Fruit fly (Drosophila melanogaster) whole organism, embryonic: ENCODE data around the gene CG34041.

Experiments
- Atf6 ChIP-seq: fragments of 200-800 bp; sonication (Bioruptor generic); IDR thresholded peaks from 2 replicates; pipeline ENCODE4 v1.3.6; 2022; ENCODE audit warnings: missing biosample characterization, missing genetic modification characterization
- Bdp1 ChIP-seq: fragments of 200-800 bp; sonication (Bioruptor generic); optimal IDR thresholded peaks from 3 replicates; lab custom pipeline; 2016; ENCODE audit warnings: missing biosample characterization, missing genetic modification characterization
- CG10979 ChIP-seq: fragments of 200-800 bp; sonication (Bioruptor generic); optimal IDR thresholded peaks from 2 replicates; lab custom pipeline; 2018; ENCODE audit warnings: missing biosample characterization, mild to moderate bottlenecking, missing genetic modification characterization, moderate library complexity
- CG11247 ChIP-seq: fragments of 200-800 bp; sonication (Bioruptor generic); IDR thresholded peaks from 2 replicates; pipeline ENCODE4 v1.3.6; 2022; ENCODE audit warnings: missing biosample characterization, missing genetic modification characterization
- CG11696 ChIP-seq: fragments of 200-800 bp; sonication (Bioruptor generic); IDR thresholded peaks from 2 replicates; pipeline ENCODE4 v1.3.6; 2022; ENCODE audit warnings: missing biosample characterization, missing genetic modification characterization
- CG1233 ChIP-seq: fragments of 200-800 bp; sonication (Bioruptor generic); optimal IDR thresholded peaks from 4 replicates; lab custom pipeline; 2018; ENCODE audit warnings: missing biosample characterization, mild to moderate bottlenecking, missing genetic modification characterization
- CG12769 ChIP-seq: fragments of 200-800 bp; sonication (Bioruptor generic); optimal IDR thresholded peaks from 2 replicates; lab custom pipeline; 2019; ENCODE audit warnings: missing biosample characterization, mild to moderate bottlenecking, missing genetic modification characterization, moderate library complexity
- CG14014 ChIP-seq: fragments of 200-800 bp; sonication (Bioruptor generic); IDR thresholded peaks from 2 replicates; pipeline ENCODE4 v1.3.6; 2022; ENCODE audit warnings: missing biosample characterization, missing genetic modification characterization
- CG14710 ChIP-seq: fragments of 200-800 bp; sonication (Bioruptor generic); optimal IDR thresholded peaks from 3 replicates; lab custom pipeline; 2019; ENCODE audit warnings: missing biosample characterization, mild to moderate bottlenecking, missing genetic modification characterization, moderate library complexity
- CG15696 ChIP-seq: fragments of 200-800 bp; sonication (Bioruptor generic); optimal IDR thresholded peaks from 2 replicates; lab custom pipeline; 2019; ENCODE audit warnings: missing biosample characterization, mild to moderate bottlenecking, missing genetic modification characterization, moderate library complexity
- CG17568 ChIP-seq: fragments of 200-800 bp; sonication (Bioruptor generic); optimal IDR thresholded peaks from 2 replicates; lab custom pipeline; 2018; ENCODE audit warnings: missing biosample characterization, mild to moderate bottlenecking, missing genetic modification characterization, moderate library complexity
- CG1832 ChIP-seq: fragments of 200-800 bp; sonication (Bioruptor generic); optimal IDR thresholded peaks from 2 replicates; lab custom pipeline; 2017; ENCODE audit warnings: missing biosample characterization, mild to moderate bottlenecking, missing genetic modification characterization, inconsistent platforms
- CG18599 ChIP-seq: fragments of 200-800 bp; sonication (Bioruptor generic); optimal IDR thresholded peaks from 3 replicates; lab custom pipeline; 2017; ENCODE audit warnings: missing biosample characterization, missing genetic modification characterization, mild to moderate bottlenecking, moderate library complexity, missing genetic modification reagents
- CG2678 ChIP-seq: fragments of 200-800 bp; sonication (Bioruptor generic); optimal IDR thresholded peaks from 3 replicates; lab custom pipeline; 2019; ENCODE audit warnings: missing biosample characterization, mild to moderate bottlenecking, missing genetic modification characterization, moderate library complexity
- CG2712 ChIP-seq: fragments of 200-800 bp; optimal IDR thresholded peaks from 3 replicates; lab custom pipeline; 2019; ENCODE audit warnings: missing biosample characterization, mild to moderate bottlenecking, missing genetic modification characterization, moderate library complexity
- CG31224 ChIP-seq: fragments of 200-800 bp; sonication (Bioruptor generic); IDR thresholded peaks from 2 replicates; pipeline ENCODE4 v1.3.6; 2022; ENCODE audit warnings: missing biosample characterization, missing genetic modification characterization
- CG33213 ChIP-seq: fragments of 200-800 bp; sonication (Bioruptor generic); optimal IDR thresholded peaks from 3 replicates; lab custom pipeline; 2016; ENCODE audit warnings: missing biosample characterization, missing genetic modification characterization
- CG3407 ChIP-seq: fragments of 200-800 bp; sonication (Bioruptor generic); optimal IDR thresholded peaks from 2 replicates; lab custom pipeline; 2018; ENCODE audit warnings: missing biosample characterization, mild to moderate bottlenecking, missing genetic modification characterization
- CG4404 ChIP-seq: fragments of 200-800 bp; sonication (Bioruptor generic); IDR thresholded peaks from 2 replicates; pipeline ENCODE4 v1.3.6; 2022; ENCODE audit warnings: missing biosample characterization, missing genetic modification characterization
- CG4730 ChIP-seq: fragments of 200-800 bp; sonication (Bioruptor generic); IDR thresholded peaks from 2 replicates; pipeline ENCODE4 v1.3.6; 2022; ENCODE audit warnings: missing biosample characterization, missing genetic modification characterization
- CG4854 ChIP-seq: fragments of 200-800 bp; sonication (Bioruptor generic); optimal IDR thresholded peaks from 2 replicates; lab custom pipeline; 2016; ENCODE audit warnings: missing biosample characterization, missing genetic modification characterization, inconsistent platforms
- CG6765 ChIP-seq: fragments of 200-800 bp; sonication (Bioruptor generic); optimal IDR thresholded peaks from 3 replicates; lab custom pipeline; 2017; ENCODE audit warnings: missing biosample characterization, mild to moderate bottlenecking, missing genetic modification characterization
- CG9797 ChIP-seq: fragments of 200-800 bp; sonication (Bioruptor generic); optimal IDR thresholded peaks from 3 replicates; lab custom pipeline; 2018; ENCODE audit warnings: missing biosample characterization, mild to moderate bottlenecking, missing genetic modification characterization
- CG9817 ChIP-seq: fragments of 200-800 bp; sonication (Bioruptor generic); optimal IDR thresholded peaks from 2 replicates; lab custom pipeline; 2018; ENCODE audit warnings: missing biosample characterization, mild to moderate bottlenecking, missing genetic modification characterization, moderate library complexity
- D19A ChIP-seq: fragments of 200-800 bp; optimal IDR thresholded peaks from 3 replicates; lab custom pipeline; 2019; ENCODE audit warnings: missing biosample characterization, mild to moderate bottlenecking, missing genetic modification characterization, moderate library complexity
- D19B ChIP-seq: fragments of 200-800 bp; sonication (Bioruptor generic); optimal IDR thresholded peaks from 2 replicates; lab custom pipeline; 2017; ENCODE audit warnings: missing biosample characterization, mild to moderate bottlenecking, missing genetic modification characterization
- Dbx ChIP-seq: fragments of 200-800 bp; sonication (Bioruptor generic); IDR thresholded peaks from 3 replicates; pipeline ENCODE4 v1.3.6; 2022; ENCODE audit warnings: missing biosample characterization, missing genetic modification characterization
- E2f1 ChIP-seq: fragments of 200-800 bp; sonication (Bioruptor generic); IDR thresholded peaks from 2 replicates; pipeline ENCODE4 v1.3.6; 2022; ENCODE audit warnings: missing biosample characterization, missing genetic modification characterization
- Fer1 ChIP-seq: fragments of 200-800 bp; sonication (Bioruptor generic); optimal IDR thresholded peaks from 2 replicates; lab custom pipeline; 2017; ENCODE audit warnings: missing biosample characterization, mild to moderate bottlenecking, missing genetic modification characterization
- HLH4C ChIP-seq: fragments of 200-800 bp; sonication (Bioruptor generic); IDR thresholded peaks from 3 replicates; pipeline ENCODE4 v1.3.6; 2022; ENCODE audit warnings: missing biosample characterization, missing genetic modification characterization; ENCODE audit not compliant: partially characterized antibody
- Med ChIP-seq: fragments of 200-800 bp; sonication (Bioruptor generic); peaks from one replicate; lab custom pipeline; 2016; ENCODE audit warnings: missing biosample characterization, missing genetic modification characterization, mild to moderate bottlenecking, inconsistent platforms, moderate library complexity
- Meics ChIP-seq: fragments of 200-800 bp; sonication (Bioruptor generic); optimal IDR thresholded peaks from 2 replicates; lab custom pipeline; 2017; ENCODE audit warnings: missing biosample characterization, mild to moderate bottlenecking, missing genetic modification characterization
- NfI ChIP-seq: fragments of 200-800 bp; sonication (Bioruptor generic); optimal IDR thresholded peaks from 3 replicates; lab custom pipeline; 2018; ENCODE audit warnings: missing biosample characterization, mild to moderate bottlenecking, missing genetic modification characterization, moderate library complexity
- Opbp ChIP-seq: fragments of 200-800 bp; sonication (Bioruptor generic); IDR thresholded peaks from 3 replicates; pipeline ENCODE4 v1.3.6; 2022; ENCODE audit warnings: missing biosample characterization, missing genetic modification characterization; ENCODE audit not compliant: partially characterized antibody
- PHDP ChIP-seq: fragments of 200-800 bp; sonication (Bioruptor generic); optimal IDR thresholded peaks from 3 replicates; lab custom pipeline; 2018; ENCODE audit warnings: missing biosample characterization, mild to moderate bottlenecking, missing genetic modification characterization, moderate library complexity
- Scr ChIP-seq: fragments of 200-800 bp; sonication (Bioruptor generic); IDR thresholded peaks from 2 replicates; pipeline ENCODE4 v1.3.6; 2022; ENCODE audit warnings: missing biosample characterization, missing genetic modification characterization; ENCODE audit not compliant: partially characterized antibody
- Sry-δ ChIP-seq: fragments of 200-800 bp; sonication (Bioruptor generic); optimal IDR thresholded peaks from 2 replicates; lab custom pipeline; 2016; ENCODE audit warnings: missing biosample characterization, missing genetic modification characterization
- aop ChIP-seq: fragments of 200-800 bp; sonication (Bioruptor generic); IDR thresholded peaks from 2 replicates; pipeline ENCODE4 v1.3.6; 2022; ENCODE audit warnings: missing biosample characterization, missing genetic modification characterization
- en ChIP-seq: fragments of 200-800 bp; sonication (Bioruptor generic); optimal IDR thresholded peaks from 2 replicates; lab custom pipeline; 2016; ENCODE audit warnings: missing biosample characterization, missing genetic modification characterization
- fd102C ChIP-seq: fragments of 200-800 bp; sonication (Bioruptor generic); optimal IDR thresholded peaks from 2 replicates; lab custom pipeline; 2018; ENCODE audit warnings: missing biosample characterization, mild to moderate bottlenecking, missing genetic modification characterization, moderate library complexity
- gt ChIP-seq: fragments of 200-800 bp; sonication (Bioruptor generic); IDR thresholded peaks from 2 replicates; pipeline ENCODE4 v1.3.6; 2022; ENCODE audit warnings: missing biosample characterization, missing genetic modification characterization
- lab ChIP-seq: fragments of 200-800 bp; sonication (Bioruptor generic); optimal IDR thresholded peaks from 3 replicates; lab custom pipeline; 2017; ENCODE audit warnings: missing biosample characterization, missing genetic modification characterization, mild to moderate bottlenecking, moderate library complexity, missing genetic modification reagents
- lmd ChIP-seq: fragments of 200-800 bp; sonication (Bioruptor generic); IDR thresholded peaks from 2 replicates; pipeline ENCODE4 v1.3.6; 2022; ENCODE audit warnings: missing biosample characterization, missing genetic modification characterization
- pros ChIP-seq: fragments of 200-800 bp; sonication (Bioruptor generic); optimal IDR thresholded peaks from 3 replicates; lab custom pipeline; 2019; ENCODE audit warnings: missing biosample characterization, mild to moderate bottlenecking, missing genetic modification characterization, moderate library complexity
- schlank ChIP-seq: fragments of 200-800 bp; sonication (Bioruptor generic); optimal IDR thresholded peaks from 2 replicates; lab custom pipeline; 2018; ENCODE audit warnings: missing biosample characterization, mild to moderate bottlenecking, missing genetic modification characterization
- sd ChIP-seq: fragments of 200-800 bp; sonication (Bioruptor generic); optimal IDR thresholded peaks from 3 replicates; lab custom pipeline; 2018; ENCODE audit warnings: missing biosample characterization, mild to moderate bottlenecking, missing genetic modification characterization, moderate library complexity
- sima ChIP-seq: fragments of 200-800 bp; sonication (Bioruptor generic); optimal IDR thresholded peaks from 2 replicates; lab custom pipeline; 2016; ENCODE audit warnings: missing biosample characterization, missing genetic modification characterization
- tin ChIP-seq: fragments of 200-800 bp; sonication (Bioruptor generic); optimal IDR thresholded peaks from 3 replicates; lab custom pipeline; 2016; ENCODE audit warnings: missing biosample characterization, missing genetic modification characterization
- trh ChIP-seq: fragments of 200-800 bp; sonication (Bioruptor generic); optimal IDR thresholded peaks from 2 replicates; lab custom pipeline; 2016; ENCODE audit warnings: missing biosample characterization, missing genetic modification characterization
- unc-4 ChIP-seq: fragments of 200-800 bp; sonication (Bioruptor generic); IDR thresholded peaks from 2 replicates; pipeline ENCODE4 v1.3.6; 2022; ENCODE audit warnings: missing biosample characterization, missing genetic modification characterization; ENCODE audit not compliant: partially characterized antibody
- vfl ChIP-seq: fragments of 200-800 bp; sonication (Bioruptor generic); optimal IDR thresholded peaks from 2 replicates; lab custom pipeline; 2016; ENCODE audit warnings: missing biosample characterization, missing genetic modification characterization
- yki ChIP-seq: fragments of >200 bp; optimal IDR thresholded peaks from 3 replicates; lab custom pipeline; 2018

The CG34041 gene

DNA sequence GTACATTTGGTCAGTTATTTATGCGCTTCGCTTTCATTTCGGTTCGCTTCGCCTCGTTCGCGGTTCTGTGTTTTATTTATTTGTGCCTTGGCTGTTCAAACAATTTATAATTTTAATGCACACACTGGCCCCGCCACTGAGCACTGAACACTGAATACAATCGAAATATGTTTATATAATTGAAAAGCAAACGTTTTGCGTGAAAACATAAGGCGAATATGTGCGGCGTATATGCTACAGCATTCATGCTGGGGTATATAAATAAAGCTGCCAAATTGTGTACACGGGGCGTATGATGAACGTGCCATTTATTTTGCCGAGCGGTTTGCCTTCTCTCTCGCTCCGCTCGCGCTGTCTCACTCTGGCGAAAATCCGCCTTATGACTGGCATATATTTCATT lies 29.1 kb downstream of the CG34041 start (continued):
- TF ChIP-seq CG17568 (GFP tag; lab: Kevin White, UChicago) = no peak
- no peak for TF ChIP-seq Bdp1 (GFP tag; lab: Kevin White, UChicago)
- no peak for TF ChIP-seq CG2712
- no peak for TF ChIP-seq CG14710 (tag; lab: Kevin White, UChicago)
- TF ChIP-seq CG1233 (GFP tag; lab: Kevin White, UChicago) = no peak
- no peak for TF ChIP-seq CG14014 (GFP tag; lab: Robert Waterston, UW)
- peak; percentile 26 for TF ChIP-seq CG2678 (tag; lab: Kevin White, UChicago)
- no peak for TF ChIP-seq PHDP (tag; lab: Kevin White, UChicago)
- peak; percentile 68 for TF ChIP-seq Med (GFP tag; lab: Kevin White, UChicago)
- no peak for TF ChIP-seq D19A (tag; lab: Kevin White, UChicago)
- peak; percentile 54 for TF ChIP-seq Fer1
- 0 out of 2 replicates have a peak, but pooled peaks have one; percentile 10 for TF ChIP-seq Atf6
- TF ChIP-seq NfI = no peak
- no peak for TF ChIP-seq yki (lab: Kevin White, UChicago)
- TF ChIP-seq trh (GFP tag; lab: Kevin White, UChicago) = no peak
- no peak for TF ChIP-seq pros (GFP tag; lab: Kevin White, UChicago)
- TF ChIP-seq CG15696 (tag; lab: Kevin White, UChicago) = no peak
- TF ChIP-seq CG4404 (GFP tag; lab: Robert Waterston, UW) = no peak
- peak; percentile 49 for TF ChIP-seq CG6765
- TF ChIP-seq CG4854 = no peak
- no peak for TF ChIP-seq HLH4C
- TF ChIP-seq CG12769 = peak; percentile 19
- peak; percentile 36 for TF ChIP-seq sd (tag; lab: Kevin White, UChicago)
- no peak for TF ChIP-seq CG3407 (GFP tag; lab: Kevin White, UChicago)
- TF ChIP-seq lab (GFP tag; lab: Kevin White, UChicago) = peak; percentile 25
- TF ChIP-seq CG9817 (tag; lab: Kevin White, UChicago) = no peak
- no peak for TF ChIP-seq vfl
- no peak for TF ChIP-seq Opbp
- no peak for TF ChIP-seq aop (GFP tag; lab: Robert Waterston, UW)
- TF ChIP-seq CG11696 (GFP tag; lab: Robert Waterston, UW) = no peak
- TF ChIP-seq Sry-δ (GFP tag; lab: Kevin White, UChicago) = no peak
- TF ChIP-seq D19B (GFP tag; lab: Kevin White, UChicago) = no peak
- TF ChIP-seq CG1832 (GFP tag; lab: Kevin White, UChicago) = no peak
- TF ChIP-seq E2f1 = no peak
- peak; percentile 21 for TF ChIP-seq Meics
- TF ChIP-seq gt (GFP tag; lab: Robert Waterston, UW) = no peak
- no peak for TF ChIP-seq CG9797 (GFP tag; lab: Kevin White, UChicago)
- TF ChIP-seq lmd (GFP tag; lab: Robert Waterston, UW) = no peak
- peak; percentile 57 for TF ChIP-seq CG18599 (GFP tag; lab: Kevin White, UChicago)
- TF ChIP-seq unc-4 = no peak
- no peak for TF ChIP-seq CG31224 (GFP tag; lab: Robert Waterston, UW)
- TF ChIP-seq CG33213 (GFP tag; lab: Kevin White, UChicago) = no peak
- TF ChIP-seq CG4730 (GFP tag; lab: Robert Waterston, UW) = no peak
- peak; percentile 24 for TF ChIP-seq schlank (tag; lab: Kevin White, UChicago)
- no peak for TF ChIP-seq CG10979
- TF ChIP-seq Scr (GFP tag; lab: Robert Waterston, UW) = no peak
- TF ChIP-seq fd102C = no peak
- TF ChIP-seq tin (GFP tag; lab: Kevin White, UChicago) = no peak
- no peak for TF ChIP-seq sima (GFP tag; lab: Kevin White, UChicago)
- no peak for TF ChIP-seq CG11247
- no peak for TF ChIP-seq en (GFP tag; lab: Kevin White, UChicago)
- peak; percentile 20; the same call in 1 of the 3 replicates for TF ChIP-seq Dbx (GFP tag; lab: Robert Waterston, UW)
